Worm (Caenorhabditis elegans) whole organism, midembryonic: ENCODE results near the gene pals-28.

ENCODE experiments used
- T22C8.4 ChIP-seq: fragments of 200-800 bp; sonication (Bioruptor generic); IDR thresholded peaks from 2 replicates; pipeline ENCODE4 v1.3.6; 2022; ENCODE audit warnings: missing genetic modification characterization, missing compliant biosample characterization
- cog-1 ChIP-seq: sonication (generic microtip); optimal IDR thresholded peaks from 2 replicates; lab custom pipeline; 2016; ENCODE audit warnings: missing genetic modification characterization, missing compliant biosample characterization
- flt-1 ChIP-seq: fragments of 200-800 bp; sonication (Bioruptor generic); IDR thresholded peaks from 2 replicates; pipeline ENCODE4 v1.3.6; 2022; ENCODE audit warnings: missing genetic modification characterization, missing compliant biosample characterization
- klf-2 ChIP-seq: fragments of 200-800 bp; sonication (Bioruptor generic); conservative IDR thresholded peaks from 2 replicates; pipeline ENCODE4 v1.3.6; 2022; ENCODE audit warnings: missing genetic modification reagents, missing genetic modification characterization, missing compliant biosample characterization
- med-1 ChIP-seq: sonication (generic microtip); optimal IDR thresholded peaks from 2 replicates; lab custom pipeline; 2017; ENCODE audit warnings: missing genetic modification characterization, mild to moderate bottlenecking, missing compliant biosample characterization, antibody characterized with exemption, missing genetic modification reagents; ENCODE audit not compliant: insufficient read depth
- ref-1 ChIP-seq: fragments of 200-800 bp; sonication (Bioruptor generic); conservative IDR thresholded peaks from 2 replicates; pipeline ENCODE4 v1.3.6; 2022; ENCODE audit warnings: missing genetic modification reagents, missing genetic modification characterization, missing compliant biosample characterization
- tab-1 ChIP-seq: fragments of 200-800 bp; sonication (Bioruptor generic); IDR thresholded peaks from 2 replicates; pipeline ENCODE4 v1.3.6; 2022; ENCODE audit warnings: missing genetic modification characterization, missing compliant biosample characterization
- ztf-23 ChIP-seq: fragments of 200-800 bp; sonication (Bioruptor generic); IDR thresholded peaks from 2 replicates; pipeline ENCODE4 v1.3.6; 2022; ENCODE audit warnings: missing genetic modification reagents, missing genetic modification characterization, missing compliant biosample characterization
- ztf-29 ChIP-seq: fragments of 200-800 bp; sonication (Bioruptor generic); IDR thresholded peaks from 2 replicates; pipeline ENCODE4 v1.3.6; 2022; ENCODE audit warnings: missing genetic modification reagents, missing genetic modification characterization, missing compliant biosample characterization

- TF ChIP-seq klf-2 (GFP tag; lab: Robert Waterston, UW) (no peak), flt-1 (GFP tag; lab: Robert Waterston, UW) (no peak), T22C8.4 (GFP tag; lab: Robert Waterston, UW) (no peak), med-1 (GFP tag; lab: Kevin White, UChicago) (no peak), cog-1 (no peak), ztf-29 (no peak), tab-1 (no peak), ref-1 (GFP tag; lab: Robert Waterston, UW) (no peak), ztf-23 (GFP tag; lab: Robert Waterston, UW) (no peak)
Observed at ce11 chrIII:4435262-4435661, 50.7 kb downstream of the pals-28 start.
